Worm (Caenorhabditis elegans) whole organism, late embryonic: ENCODE results near the gene atgp-2.

ENCODE experiments used
- T23F11.4 ChIP-seq: fragments of 200-800 bp; sonication (Bioruptor generic); optimal IDR thresholded peaks from 2 replicates; lab custom pipeline; 2018; ENCODE audit warnings: mild to moderate bottlenecking, missing genetic modification characterization, missing compliant biosample characterization
- Y22D7AL.16 ChIP-seq: sonication (generic microtip); optimal IDR thresholded peaks from 2 replicates; lab custom pipeline; 2016; ENCODE audit warnings: missing genetic modification characterization, missing compliant biosample characterization
- ama-1 ChIP-seq: fragments of 150-350 bp; optimal IDR thresholded peaks from 2 replicates; lab custom pipeline; 2014
- ceh-18 ChIP-seq: sonication (generic microtip); optimal IDR thresholded peaks from 2 replicates; lab custom pipeline; 2016; ENCODE audit warnings: missing genetic modification characterization, missing compliant biosample characterization
- ceh-24 ChIP-seq: sonication (generic microtip); optimal IDR thresholded peaks from 2 replicates; lab custom pipeline; 2016; ENCODE audit warnings: mild to moderate bottlenecking, missing genetic modification characterization, missing compliant biosample characterization
- ceh-6 ChIP-seq: fragments of 200-800 bp; sonication (Bioruptor generic); optimal IDR thresholded peaks from 2 replicates; lab custom pipeline; 2018; ENCODE audit warnings: mild to moderate bottlenecking, missing genetic modification characterization, missing compliant biosample characterization
- hlh-13 ChIP-seq: fragments of 200-800 bp; sonication (Bioruptor generic); optimal IDR thresholded peaks from 2 replicates; lab custom pipeline; 2018; ENCODE audit warnings: mild to moderate bottlenecking, missing genetic modification characterization, missing compliant biosample characterization
- ttx-3 ChIP-seq: sonication (generic microtip); optimal IDR thresholded peaks from 2 replicates; lab custom pipeline; 2016; ENCODE audit warnings: missing genetic modification reagents, missing genetic modification characterization, missing compliant biosample characterization
- unc-86 ChIP-seq: sonication (generic microtip); optimal IDR thresholded peaks from 2 replicates; lab custom pipeline; 2016; ENCODE audit warnings: missing genetic modification characterization, missing compliant biosample characterization

DNA sequence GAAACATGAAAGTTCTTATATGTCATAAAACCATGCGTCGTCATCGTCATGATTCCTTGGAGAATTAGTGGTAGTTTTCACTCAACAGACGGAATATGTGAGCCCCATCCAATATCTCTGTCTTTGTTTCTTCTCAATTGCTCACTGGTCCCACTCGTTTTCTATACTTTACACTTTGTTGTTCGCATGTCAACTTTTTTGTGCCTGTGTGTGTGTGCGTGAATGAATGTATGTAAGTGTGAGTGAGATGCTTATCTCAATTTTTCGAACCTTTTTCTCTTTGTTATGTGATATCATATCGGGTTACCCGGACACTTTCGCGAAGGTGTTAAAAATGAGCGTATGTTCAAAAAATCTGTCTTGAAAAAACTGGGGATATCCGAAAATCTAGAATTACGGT is 28.2 kb upstream of the atgp-2 start:
- TF ChIP-seq ttx-3 (tag; lab: Kevin White, UChicago): no peak
- no peak for TF ChIP-seq ceh-24
- TF ChIP-seq ama-1: no peak
- TF ChIP-seq T23F11.4 (GFP tag; lab: Kevin White, UChicago): no peak
- no peak for TF ChIP-seq hlh-13 (GFP tag; lab: Kevin White, UChicago)
- TF ChIP-seq ceh-6 (GFP tag; lab: Kevin White, UChicago): no peak
- no peak for TF ChIP-seq unc-86 (tag; lab: Kevin White, UChicago)
- TF ChIP-seq ceh-18: no peak
- no peak for TF ChIP-seq Y22D7AL.16 (tag; lab: Kevin White, UChicago)
